Worm (Caenorhabditis elegans) whole organism, L1 larva: ENCODE results near the gene gpc-1.

Experiments
- C34B4.2 ChIP-seq: sonication (generic microtip); optimal IDR thresholded peaks from 2 replicates; lab custom pipeline; 2017; ENCODE audit warnings: mild to moderate bottlenecking, missing genetic modification characterization, missing compliant biosample characterization
- F16B12.6 ChIP-seq: fragments of 150-350 bp; optimal IDR thresholded peaks from 2 replicates; lab custom pipeline; 2014; ENCODE audit warnings: missing biosample characterization, missing genetic modification characterization
- Y116A8C.19 ChIP-seq: sonication (generic microtip); optimal IDR thresholded peaks from 2 replicates; lab custom pipeline; 2016; ENCODE audit warnings: missing compliant biosample characterization, missing genetic modification characterization, borderline replicate concordance
- alr-1 ChIP-seq: fragments of 200-800 bp; sonication (Bioruptor generic); optimal IDR thresholded peaks from 2 replicates; lab custom pipeline; 2018; ENCODE audit warnings: borderline replicate concordance, mild to moderate bottlenecking, missing genetic modification characterization, missing compliant biosample characterization
- blmp-1 ChIP-seq: fragments of 150-350 bp; optimal IDR thresholded peaks from 2 replicates; lab custom pipeline; 2014; ENCODE audit warnings: missing biosample characterization, missing genetic modification characterization
- ceh-63 ChIP-seq: fragments of 200-800 bp; sonication (Bioruptor generic); optimal IDR thresholded peaks from 2 replicates; lab custom pipeline; 2018; ENCODE audit warnings: mild to moderate bottlenecking, missing genetic modification characterization, missing compliant biosample characterization
- ceh-8 ChIP-seq: fragments of 200-800 bp; sonication (Bioruptor generic); optimal IDR thresholded peaks from 2 replicates; lab custom pipeline; 2018; ENCODE audit warnings: mild to moderate bottlenecking, missing genetic modification characterization, moderate library complexity, missing compliant biosample characterization
- ceh-82 ChIP-seq, 3 experiments: fragments of 150-350 bp in 1 of 3; sonication (generic microtip) in 2 of 3; optimal IDR thresholded peaks; 2 replicates each; lab custom pipeline; 2014 to 2017; ENCODE audit warnings: missing biosample characterization in 3 of 3, missing genetic modification characterization in 3 of 3
- ceh-88 ChIP-seq: fragments of 200-800 bp; sonication (Bioruptor generic); IDR thresholded peaks from 2 replicates; pipeline ENCODE4 v1.3.6; 2022; ENCODE audit warnings: missing genetic modification characterization, missing compliant biosample characterization
- dpl-1 ChIP-seq, 3 experiments: fragments of 150-350 bp in 2 of 3; sonication (generic microtip) in 1 of 3; optimal IDR thresholded peaks; 2 replicates each; lab custom pipeline; 2014 to 2017; ENCODE audit warnings: missing biosample characterization in 3 of 3, missing genetic modification characterization in 3 of 3, missing genetic modification reagents in 3 of 3
- dsc-1 ChIP-seq: sonication (generic microtip); optimal IDR thresholded peaks from 2 replicates; lab custom pipeline; 2016; ENCODE audit warnings: mild to moderate bottlenecking, missing genetic modification characterization, missing compliant biosample characterization
- efl-1 ChIP-seq, 4 experiments: fragments of 150-350 bp; optimal IDR thresholded peaks in 3 of 4; peaks in 1 of 4; 1 replicate in 1 of 4; 2 replicates in 3 of 4; lab custom pipeline; 2014; ENCODE audit warnings: missing biosample characterization in 2 of 4, missing genetic modification characterization in 2 of 4, missing genetic modification reagents in 2 of 4
- efl-3 ChIP-seq: fragments of 200-800 bp; sonication (Bioruptor generic); optimal IDR thresholded peaks from 2 replicates; lab custom pipeline; 2018; ENCODE audit warnings: mild to moderate bottlenecking, missing genetic modification characterization, missing compliant biosample characterization
- fkh-10 ChIP-seq: sonication (generic microtip); optimal IDR thresholded peaks from 2 replicates; lab custom pipeline; 2017; ENCODE audit warnings: missing biosample characterization, missing genetic modification reagents, missing genetic modification characterization
- grh-1 ChIP-seq: fragments of 200-800 bp; sonication (Bioruptor generic); IDR thresholded peaks from 2 replicates; pipeline ENCODE4 v1.3.6; 2022; ENCODE audit warnings: missing genetic modification reagents, missing genetic modification characterization, missing compliant biosample characterization
- hlh-4 ChIP-seq: sonication (generic microtip); optimal IDR thresholded peaks from 2 replicates; lab custom pipeline; 2016; ENCODE audit warnings: mild to moderate bottlenecking, missing genetic modification characterization, missing compliant biosample characterization
- hpl-2 ChIP-seq: fragments of 150-350 bp; optimal IDR thresholded peaks from 2 replicates; lab custom pipeline; 2014; ENCODE audit warnings: missing biosample characterization, missing genetic modification reagents, missing genetic modification characterization
- irx-1 ChIP-seq: sonication (generic microtip); optimal IDR thresholded peaks from 2 replicates; lab custom pipeline; 2016; ENCODE audit warnings: missing genetic modification characterization, missing compliant biosample characterization
- jun-1 ChIP-seq: fragments of 150-350 bp; optimal IDR thresholded peaks from 2 replicates; lab custom pipeline; 2014; ENCODE audit warnings: missing biosample characterization, missing genetic modification reagents, missing genetic modification characterization
- lin-13 ChIP-seq: fragments of 150-350 bp; optimal IDR thresholded peaks from 2 replicates; lab custom pipeline; 2014; ENCODE audit warnings: missing biosample characterization, missing genetic modification reagents, missing genetic modification characterization
- lin-14 ChIP-seq: fragments of 200-800 bp; sonication (Bioruptor generic); optimal IDR thresholded peaks from 2 replicates; lab custom pipeline; 2018; ENCODE audit warnings: mild to moderate bottlenecking, missing genetic modification characterization, moderate library complexity, missing compliant biosample characterization
- lin-15B ChIP-seq: fragments of 150-350 bp; sonication (generic microtip); optimal IDR thresholded peaks from 3 replicates; lab custom pipeline; 2014; ENCODE audit warnings: missing biosample characterization, missing genetic modification characterization
- lin-35 ChIP-seq, 2 experiments: fragments of 150-350 bp; optimal IDR thresholded peaks; 2 replicates each; lab custom pipeline; 2014; ENCODE audit warnings: missing biosample characterization in 2 of 2, missing genetic modification characterization in 2 of 2, missing genetic modification reagents in 2 of 2
- lin-39 ChIP-seq: fragments of 150-350 bp; optimal IDR thresholded peaks from 2 replicates; lab custom pipeline; 2014; ENCODE audit warnings: missing biosample characterization, missing genetic modification reagents, missing genetic modification characterization
- lir-3 ChIP-seq: sonication (generic microtip); optimal IDR thresholded peaks from 2 replicates; lab custom pipeline; 2016; ENCODE audit warnings: mild to moderate bottlenecking, missing genetic modification characterization, moderate library complexity, missing compliant biosample characterization; ENCODE audit not compliant: poor library complexity
- mab-9 ChIP-seq: fragments of 200-800 bp; sonication (Bioruptor generic); IDR thresholded peaks from 2 replicates; pipeline ENCODE4 v1.3.6; 2022; ENCODE audit warnings: missing genetic modification reagents, missing genetic modification characterization, missing compliant biosample characterization
- mdl-1 ChIP-seq, 2 experiments: fragments of 150-350 bp; optimal IDR thresholded peaks; 2 replicates each; lab custom pipeline; 2014 to 2017; ENCODE audit warnings: missing biosample characterization in 2 of 2, missing genetic modification characterization in 2 of 2, inconsistent platforms in 1 of 2
- mep-1 ChIP-seq: fragments of 150-350 bp; optimal IDR thresholded peaks from 2 replicates; lab custom pipeline; 2014; ENCODE audit warnings: missing biosample characterization, missing genetic modification characterization
- nhr-11 ChIP-seq: fragments of 150-350 bp; optimal IDR thresholded peaks from 2 replicates; lab custom pipeline; 2014; ENCODE audit warnings: missing biosample characterization, missing genetic modification characterization
- nhr-28 ChIP-seq: fragments of 150-350 bp; optimal IDR thresholded peaks from 2 replicates; lab custom pipeline; 2014; ENCODE audit warnings: missing biosample characterization, missing genetic modification characterization
- nhr-85 ChIP-seq: sonication (generic microtip); peaks from one replicate; lab custom pipeline; 2016; ENCODE audit warnings: missing genetic modification characterization, inconsistent platforms, missing compliant biosample characterization
- nhr-90 ChIP-seq: sonication (generic microtip); optimal IDR thresholded peaks from 2 replicates; lab custom pipeline; 2016; ENCODE audit warnings: mild to moderate bottlenecking, missing genetic modification characterization, missing compliant biosample characterization; ENCODE audit not compliant: poor library complexity
- pax-3 ChIP-seq: fragments of 200-800 bp; sonication (Bioruptor generic); optimal IDR thresholded peaks from 2 replicates; lab custom pipeline; 2018; ENCODE audit warnings: mild to moderate bottlenecking, missing genetic modification characterization, moderate library complexity, missing compliant biosample characterization
- rnt-1 ChIP-seq: sonication (generic microtip); optimal IDR thresholded peaks from 2 replicates; lab custom pipeline; 2016; ENCODE audit warnings: mild to moderate bottlenecking, missing genetic modification characterization, moderate library complexity, missing compliant biosample characterization
- snpc-4 ChIP-seq: fragments of 150-350 bp; optimal IDR thresholded peaks from 2 replicates; lab custom pipeline; 2014; ENCODE audit warnings: missing biosample characterization, missing genetic modification characterization
- snu-23 ChIP-seq: sonication (generic microtip); optimal IDR thresholded peaks from 2 replicates; lab custom pipeline; 2016; ENCODE audit warnings: missing genetic modification characterization, missing compliant biosample characterization
- sox-4 ChIP-seq: sonication (generic microtip); optimal IDR thresholded peaks from 2 replicates; lab custom pipeline; 2016; ENCODE audit warnings: missing genetic modification characterization, missing compliant biosample characterization
- sptf-1 ChIP-seq: fragments of 150-350 bp; optimal IDR thresholded peaks from 2 replicates; lab custom pipeline; 2014; ENCODE audit warnings: missing biosample characterization, missing genetic modification characterization
- tbx-2 ChIP-seq: sonication (generic microtip); optimal IDR thresholded peaks from 2 replicates; lab custom pipeline; 2016; ENCODE audit warnings: missing genetic modification characterization, missing compliant biosample characterization
- unc-130 ChIP-seq: fragments of 150-350 bp; optimal IDR thresholded peaks from 2 replicates; lab custom pipeline; 2017; ENCODE audit warnings: missing biosample characterization, missing genetic modification characterization, inconsistent platforms
- unc-86 ChIP-seq: sonication (generic microtip); optimal IDR thresholded peaks from 2 replicates; lab custom pipeline; 2016; ENCODE audit warnings: missing genetic modification characterization, missing compliant biosample characterization
- vab-15 ChIP-seq: sonication (generic microtip); optimal IDR thresholded peaks from 2 replicates; lab custom pipeline; 2017; ENCODE audit warnings: missing genotype, mild to moderate bottlenecking, missing genetic modification characterization, missing compliant biosample characterization
- xbp-1 ChIP-seq: sonication (generic microtip); optimal IDR thresholded peaks from 2 replicates; lab custom pipeline; 2016; ENCODE audit warnings: missing genetic modification characterization, missing compliant biosample characterization
- zip-4 ChIP-seq: fragments of 200-800 bp; sonication (Bioruptor generic); optimal IDR thresholded peaks from 2 replicates; lab custom pipeline; 2018; ENCODE audit warnings: mild to moderate bottlenecking, missing genetic modification characterization, moderate library complexity, missing compliant biosample characterization

The gpc-1 gene

DNA sequence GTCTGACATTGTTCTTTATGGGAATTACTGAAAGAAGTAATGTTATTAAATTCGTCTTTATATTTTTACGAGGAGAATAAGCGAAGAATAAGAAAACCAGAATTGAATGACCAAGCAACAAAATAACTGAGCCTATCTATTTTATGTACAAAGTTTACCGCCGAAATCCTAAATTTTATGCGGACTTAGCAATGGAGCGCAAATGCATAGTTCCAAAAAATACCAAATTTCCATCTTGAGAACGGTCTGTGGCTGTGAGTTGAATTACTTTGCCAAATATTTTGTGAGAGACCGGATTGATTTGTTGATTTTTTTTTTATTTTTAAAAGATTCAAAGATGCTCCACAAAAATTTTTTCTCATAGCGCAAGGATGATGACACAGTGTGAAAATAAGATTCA is 32.2 kb downstream of the gpc-1 start, which contains the start of gene chd-3:
Gene chd-3, minus strand, starts transcription at position 27 of the 400 bp plus-strand sequence.
- no peak for TF ChIP-seq zip-4 (GFP tag; lab: Kevin White, UChicago)
- no peak for TF ChIP-seq irx-1
- no peak for TF ChIP-seq lin-13 (GFP tag; lab: Kevin White, UChicago)
- no peak for TF ChIP-seq efl-1 (optimal IDR thresholded peaks at IDR 0.05; lab: Kevin White, UChicago)
- peak in 1 of 2 experiments; percentile 82 for TF ChIP-seq efl-1 (GFP tag; optimal IDR thresholded peaks at IDR 0.05 in 1 of 2; lab: Kevin White, UChicago)
- no peak for TF ChIP-seq dsc-1 (tag; lab: Kevin White, UChicago)
- TF ChIP-seq ceh-88 (GFP tag; lab: Robert Waterston, UW), result no peak
- TF ChIP-seq snu-23 (GFP tag; lab: Kevin White, UChicago), result no peak
- TF ChIP-seq dpl-1 (GFP tag; optimal IDR thresholded peaks at IDR 0.05; lab: Kevin White, UChicago), result peak in 1 of 3 experiments; percentile 35
- peak in 1 of 2 experiments; percentile 12 for TF ChIP-seq lin-35 (GFP tag; optimal IDR thresholded peaks at IDR 0.05; lab: Kevin White, UChicago)

DNA sequence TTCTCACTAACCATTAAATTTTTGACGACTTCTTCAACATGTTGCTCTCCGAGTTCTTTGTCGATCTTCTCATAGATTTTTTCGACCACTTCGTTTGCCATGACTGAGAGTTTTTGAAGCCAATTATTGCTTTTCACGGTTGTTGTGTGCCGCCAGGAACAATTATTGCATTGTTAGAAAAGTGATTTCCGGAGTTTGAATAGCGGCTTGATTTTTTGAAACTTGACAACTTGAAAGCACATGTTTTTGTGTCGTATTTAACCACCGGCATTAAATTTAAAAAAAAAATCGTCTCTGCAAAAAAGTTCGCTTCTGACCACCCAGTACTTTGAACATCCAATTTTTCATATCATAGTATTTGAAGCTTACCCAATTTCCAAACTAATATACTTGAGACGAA is 38.7 kb downstream of the gpc-1 start, which contains the start of gene C52G5.3:
Gene C52G5.3, minus strand, starts transcription at position 101 of the 400 bp plus-strand sequence.
- TF ChIP-seq efl-1 (optimal IDR thresholded peaks at IDR 0.05; lab: Kevin White, UChicago) (no peak), efl-1 (GFP tag; optimal IDR thresholded peaks at IDR 0.05 in 1 of 2; lab: Kevin White, UChicago) (peak in 1 of 2 experiments; percentile 38), unc-130 (tag; lab: Kevin White, UChicago) (no peak)
- TF ChIP-seq, all 84 proteins: peak for 1

DNA sequence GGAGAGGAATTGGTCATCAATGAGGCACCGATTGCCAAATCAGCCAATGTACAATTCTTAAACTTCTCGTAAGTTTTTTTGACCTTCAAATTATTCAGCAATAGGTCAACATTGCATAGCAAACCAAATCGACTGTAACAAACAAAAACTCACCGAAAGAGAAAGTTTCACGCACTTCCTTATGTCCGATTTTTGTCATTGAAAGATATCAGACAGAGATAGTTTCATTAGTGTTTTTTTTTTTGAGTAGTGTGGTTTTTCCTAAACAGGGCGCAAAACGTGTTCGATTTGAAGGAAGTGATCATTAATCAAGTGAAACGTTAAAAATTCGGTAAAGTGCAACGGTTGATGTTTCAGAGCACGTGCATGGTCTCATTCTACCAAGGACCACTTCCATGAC is 40.6 kb downstream of the gpc-1 start:
- TF ChIP-seq lin-14 (GFP tag; lab: Kevin White, UChicago) (peak; percentile 5), blmp-1 (tag; lab: Kevin White, UChicago) (peak; percentile 67), nhr-85 (peak; percentile 78), hlh-4 (tag; lab: Kevin White, UChicago) (no peak), xbp-1 (tag; lab: Kevin White, UChicago) (no peak), ceh-8 (no peak)

DNA sequence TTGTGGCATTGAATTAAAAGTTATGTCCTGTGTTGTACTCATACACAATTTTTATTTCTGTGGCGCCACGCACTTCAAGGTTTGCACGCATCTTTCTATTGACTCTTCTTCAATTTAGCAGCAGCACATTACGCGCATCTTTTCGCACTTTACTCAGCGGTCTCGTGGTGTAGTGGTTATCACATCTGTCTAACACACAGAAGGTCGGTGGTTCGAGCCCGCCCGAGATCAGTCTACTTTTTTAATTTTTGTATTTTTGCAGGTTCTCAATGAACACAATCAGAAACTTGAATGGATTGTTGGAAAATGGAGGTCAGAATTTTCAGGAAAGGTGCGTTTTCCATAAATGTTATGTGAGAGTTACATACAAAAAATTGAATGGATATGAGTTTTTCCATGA is 41.3 kb downstream of the gpc-1 start:
- TF ChIP-seq Y116A8C.19 (no peak), lin-39 (tag; lab: Kevin White, UChicago) (no peak), lin-15B (tag; lab: Kevin White, UChicago) (no peak), zip-4 (GFP tag; lab: Kevin White, UChicago) (no peak), mep-1 (tag; lab: Kevin White, UChicago) (no peak), tbx-2 (tag; lab: Kevin White, UChicago) (peak; percentile 43), jun-1 (tag; lab: Kevin White, UChicago) (no peak), grh-1 (GFP tag; lab: Robert Waterston, UW) (peak; percentile 37; the same call in 1 of the 2 replicates), sptf-1 (tag; lab: Kevin White, UChicago) (no peak), ceh-82 (tag; optimal IDR thresholded peaks at IDR 0.05; lab: Kevin White, UChicago) (peak; percentile 17 to 39 (median 34)), ceh-63 (GFP tag; lab: Kevin White, UChicago) (no peak), hpl-2 (peak; percentile 37), nhr-28 (tag; lab: Kevin White, UChicago) (no peak), snu-23 (GFP tag; lab: Kevin White, UChicago) (peak; percentile 78), mab-9 (GFP tag; lab: Robert Waterston, UW) (0 out of 2 replicates have a peak, but pooled peaks have one; percentile 28), lin-35 (GFP tag; optimal IDR thresholded peaks at IDR 0.05; lab: Kevin White, UChicago) (peak; percentile 31 to 75), pax-3 (tag; lab: Kevin White, UChicago) (peak; percentile 28), efl-3 (no peak), ceh-8 (peak; percentile 7), unc-130 (tag; lab: Kevin White, UChicago) (peak; percentile 63), sox-4 (tag; lab: Kevin White, UChicago) (no peak), blmp-1 (tag; lab: Kevin White, UChicago) (no peak), lir-3 (tag; lab: Kevin White, UChicago) (peak; percentile 55), lin-13 (GFP tag; lab: Kevin White, UChicago) (no peak), nhr-90 (peak; percentile 66), nhr-11 (no peak), unc-86 (tag; lab: Kevin White, UChicago) (no peak), vab-15 (tag; lab: Kevin White, UChicago) (no peak), fkh-10 (GFP tag; lab: Kevin White, UChicago) (peak; percentile 20), mdl-1 (tag; optimal IDR thresholded peaks at IDR 0.05; lab: Kevin White, UChicago) (peak in 1 of 2 experiments; percentile 51), F16B12.6 (tag; lab: Kevin White, UChicago) (peak; percentile 5), rnt-1 (tag; lab: Kevin White, UChicago) (peak; percentile 71), snpc-4 (tag; lab: Kevin White, UChicago) (no peak), alr-1 (tag; lab: Kevin White, UChicago) (no peak), C34B4.2 (tag; lab: Kevin White, UChicago) (no peak)
